Fruit fly (Drosophila melanogaster) whole organism, embryonic: ENCODE measurements around the gene msopa.

Experiments used
- Abd-B ChIP-seq: fragments of 200-800 bp; sonication (Bioruptor generic); optimal IDR thresholded peaks from 2 replicates; lab custom pipeline; 2018; ENCODE audit warnings: missing biosample characterization, mild to moderate bottlenecking, missing genetic modification characterization, moderate library complexity
- B-H2 ChIP-seq: fragments of 200-800 bp; sonication (Bioruptor generic); optimal IDR thresholded peaks from 2 replicates; lab custom pipeline; 2018; ENCODE audit warnings: missing biosample characterization, mild to moderate bottlenecking, missing genetic modification characterization
- CG15073 ChIP-seq: fragments of 200-800 bp; sonication (Bioruptor generic); optimal IDR thresholded peaks from 2 replicates; lab custom pipeline; 2016; ENCODE audit warnings: missing biosample characterization, missing genetic modification characterization
- CG1529 ChIP-seq: fragments of 200-800 bp; sonication (Bioruptor generic); optimal IDR thresholded peaks from 3 replicates; lab custom pipeline; 2018; ENCODE audit warnings: missing biosample characterization, missing genetic modification characterization
- CG16779 ChIP-seq: fragments of 200-800 bp; sonication (Bioruptor generic); IDR thresholded peaks from 2 replicates; pipeline ENCODE4 v1.3.6; 2022; ENCODE audit warnings: missing biosample characterization, missing genetic modification characterization
- CG16863 ChIP-seq: fragments of 200-800 bp; sonication (Bioruptor generic); optimal IDR thresholded peaks from 3 replicates; lab custom pipeline; 2016; ENCODE audit warnings: missing biosample characterization, missing genetic modification characterization
- CG18262 ChIP-seq: fragments of 200-800 bp; optimal IDR thresholded peaks from 3 replicates; lab custom pipeline; 2019; ENCODE audit warnings: missing biosample characterization, mild to moderate bottlenecking, missing genetic modification characterization, moderate library complexity
- CG18619 ChIP-seq: fragments of 200-800 bp; sonication (Bioruptor generic); optimal IDR thresholded peaks from 3 replicates; lab custom pipeline; 2017; ENCODE audit warnings: missing biosample characterization, mild to moderate bottlenecking, missing genetic modification characterization
- CG2875 ChIP-seq: fragments of 200-800 bp; sonication (Bioruptor generic); optimal IDR thresholded peaks from 2 replicates; lab custom pipeline; 2017; ENCODE audit warnings: missing biosample characterization, mild to moderate bottlenecking, missing genetic modification characterization, missing genetic modification reagents
- CG3726 ChIP-seq: fragments of 200-800 bp; sonication (Bioruptor generic); IDR thresholded peaks from 3 replicates; pipeline ENCODE4, ENCODE4 v1.3.6; 2022; ENCODE audit warnings: missing biosample characterization, missing genetic modification characterization
- CG4360 ChIP-seq: fragments of 200-800 bp; sonication (Bioruptor generic); IDR thresholded peaks from 2 replicates; pipeline ENCODE4 v1.3.6; 2022; ENCODE audit warnings: missing biosample characterization, missing genetic modification characterization
- CG4854 ChIP-seq: fragments of 200-800 bp; sonication (Bioruptor generic); optimal IDR thresholded peaks from 2 replicates; lab custom pipeline; 2016; ENCODE audit warnings: missing biosample characterization, missing genetic modification characterization, inconsistent platforms
- CG6272 ChIP-seq: fragments of 200-800 bp; sonication (Bioruptor generic); IDR thresholded peaks from 2 replicates; pipeline ENCODE4 v1.3.6; 2022; ENCODE audit warnings: missing biosample characterization, missing genetic modification characterization
- CG7786 ChIP-seq: fragments of 200-800 bp; sonication (Bioruptor generic); optimal IDR thresholded peaks from 2 replicates; lab custom pipeline; 2016; ENCODE audit warnings: missing biosample characterization, missing genetic modification characterization
- CG7839 ChIP-seq: fragments of 200-800 bp; sonication (Bioruptor generic); optimal IDR thresholded peaks from 3 replicates; lab custom pipeline; 2018; ENCODE audit warnings: missing biosample characterization, mild to moderate bottlenecking, missing genetic modification characterization, moderate library complexity
- CG7928 ChIP-seq: fragments of 200-800 bp; sonication (Bioruptor generic); optimal IDR thresholded peaks from 2 replicates; lab custom pipeline; 2017; ENCODE audit warnings: missing biosample characterization, mild to moderate bottlenecking, missing genetic modification characterization
- CG7987 ChIP-seq: fragments of 200-800 bp; sonication (Bioruptor generic); optimal IDR thresholded peaks from 2 replicates; lab custom pipeline; 2018; ENCODE audit warnings: missing biosample characterization, mild to moderate bottlenecking, missing genetic modification characterization, moderate library complexity
- CG8359 ChIP-seq: fragments of 200-800 bp; sonication (Bioruptor generic); optimal IDR thresholded peaks from 2 replicates; lab custom pipeline; 2017; ENCODE audit warnings: missing biosample characterization, mild to moderate bottlenecking, missing genetic modification characterization, borderline replicate concordance
- CG9876 ChIP-seq: fragments of 200-800 bp; sonication (Bioruptor generic); optimal IDR thresholded peaks from 2 replicates; lab custom pipeline; 2016; ENCODE audit warnings: missing biosample characterization, missing genetic modification characterization
- CTCF ChIP-seq: fragments of 200-800 bp; sonication (Bioruptor generic); optimal IDR thresholded peaks from 2 replicates; lab custom pipeline; 2017; ENCODE audit warnings: missing biosample characterization, mild to moderate bottlenecking, missing genetic modification characterization, moderate library complexity
- Dek ChIP-seq: fragments of 200-800 bp; sonication (Bioruptor generic); optimal IDR thresholded peaks from 3 replicates; lab custom pipeline; 2019; ENCODE audit warnings: missing biosample characterization, mild to moderate bottlenecking, missing genetic modification characterization, moderate library complexity
- Doc3 ChIP-seq: fragments of 200-800 bp; sonication (Bioruptor generic); IDR thresholded peaks from 3 replicates; pipeline ENCODE4 v1.3.6; 2022; ENCODE audit warnings: missing biosample characterization, missing genetic modification characterization; ENCODE audit not compliant: partially characterized antibody
- Ets65A ChIP-seq: fragments of 200-800 bp; sonication (Bioruptor generic); peaks from one replicate; lab custom pipeline; 2016; ENCODE audit warnings: missing biosample characterization, missing genetic modification characterization
- HHEX ChIP-seq: fragments of 200-800 bp; sonication (Bioruptor generic); optimal IDR thresholded peaks from 3 replicates; lab custom pipeline; 2017; ENCODE audit warnings: missing biosample characterization, mild to moderate bottlenecking, missing genetic modification characterization, missing genetic modification reagents
- Hand ChIP-seq: fragments of 200-800 bp; sonication (Bioruptor generic); optimal IDR thresholded peaks from 2 replicates; lab custom pipeline; 2017; ENCODE audit warnings: mild to moderate bottlenecking, missing biosample characterization, missing genetic modification reagents, missing genetic modification characterization
- NC2α ChIP-seq: fragments of 200-800 bp; sonication (Bioruptor generic); optimal IDR thresholded peaks from 2 replicates; lab custom pipeline; 2016; ENCODE audit warnings: missing biosample characterization, missing genetic modification characterization
- NC2β ChIP-seq: fragments of 200-800 bp; sonication (Bioruptor generic); optimal IDR thresholded peaks from 2 replicates; lab custom pipeline; 2016; ENCODE audit warnings: missing biosample characterization, missing genetic modification characterization
- PHDP ChIP-seq: fragments of 200-800 bp; sonication (Bioruptor generic); optimal IDR thresholded peaks from 3 replicates; lab custom pipeline; 2018; ENCODE audit warnings: missing biosample characterization, mild to moderate bottlenecking, missing genetic modification characterization, moderate library complexity
- al ChIP-seq: fragments of 200-800 bp; sonication (Bioruptor generic); IDR thresholded peaks from 2 replicates; pipeline ENCODE4 v1.3.6; 2022; ENCODE audit warnings: missing biosample characterization, missing genetic modification characterization
- aop ChIP-seq: fragments of 200-800 bp; sonication (Bioruptor generic); IDR thresholded peaks from 2 replicates; pipeline ENCODE4 v1.3.6; 2022; ENCODE audit warnings: missing biosample characterization, missing genetic modification characterization
- bigmax ChIP-seq: fragments of 200-800 bp; sonication (Bioruptor generic); optimal IDR thresholded peaks from 2 replicates; lab custom pipeline; 2018; ENCODE audit warnings: missing biosample characterization, mild to moderate bottlenecking, missing genetic modification characterization
- cas ChIP-seq: fragments of 200-800 bp; sonication (Bioruptor generic); IDR thresholded peaks from 2 replicates; pipeline ENCODE4 v1.3.6; 2022; ENCODE audit warnings: missing biosample characterization, missing genetic modification characterization
- crp ChIP-seq, 2 experiments: fragments of 200-800 bp; sonication (Bioruptor generic); optimal IDR thresholded peaks; 2 replicates in 1 of 2; 3 replicates in 1 of 2; lab custom pipeline; 2017; ENCODE audit warnings: missing biosample characterization in 2 of 2, missing genetic modification characterization in 2 of 2, mild to moderate bottlenecking in 1 of 2, moderate library complexity in 1 of 2
- dmrt11E ChIP-seq: fragments of 200-800 bp; sonication (Bioruptor generic); optimal IDR thresholded peaks from 3 replicates; lab custom pipeline; 2018; ENCODE audit warnings: missing biosample characterization, mild to moderate bottlenecking, missing genetic modification characterization, moderate library complexity
- ewg ChIP-seq: fragments of 200-800 bp; sonication (Bioruptor generic); optimal IDR thresholded peaks from 3 replicates; lab custom pipeline; 2017; ENCODE audit warnings: mild to moderate bottlenecking, missing biosample characterization, missing genetic modification reagents, missing genetic modification characterization
- gcm2 ChIP-seq: fragments of 200-800 bp; sonication (Bioruptor generic); optimal IDR thresholded peaks from 2 replicates; lab custom pipeline; 2016; ENCODE audit warnings: missing biosample characterization, missing genetic modification characterization
- inv ChIP-seq: fragments of 200-800 bp; sonication (Bioruptor generic); IDR thresholded peaks from 2 replicates; pipeline ENCODE4 v1.3.6; 2022; ENCODE audit warnings: missing biosample characterization, missing genetic modification characterization; ENCODE audit not compliant: partially characterized antibody
- kah ChIP-seq: fragments of 200-800 bp; sonication (Bioruptor generic); optimal IDR thresholded peaks from 2 replicates; lab custom pipeline; 2018; ENCODE audit warnings: missing biosample characterization, mild to moderate bottlenecking, missing genetic modification characterization
- lab ChIP-seq: fragments of 200-800 bp; sonication (Bioruptor generic); optimal IDR thresholded peaks from 3 replicates; lab custom pipeline; 2017; ENCODE audit warnings: missing biosample characterization, missing genetic modification characterization, mild to moderate bottlenecking, moderate library complexity, missing genetic modification reagents
- lola ChIP-seq, 3 experiments: fragments of >200 bp in 2 of 3; fragments of 200-800 bp in 1 of 3; sonication (Bioruptor generic) in 1 of 3; optimal IDR thresholded peaks; 2 replicates each; lab custom pipeline; 2017 to 2019; ENCODE audit warnings: missing biosample characterization in 3 of 3, missing genetic modification characterization in 3 of 3, mild to moderate bottlenecking in 1 of 3, moderate library complexity in 1 of 3
- lov ChIP-seq, 2 experiments: fragments of 200-800 bp in 1 of 2; fragments of >200 bp in 1 of 2; sonication (Bioruptor generic) in 1 of 2; IDR thresholded peaks in 1 of 2; optimal IDR thresholded peaks in 1 of 2; 2 replicates in 1 of 2; 3 replicates in 1 of 2; pipeline versions ENCODE4 v1.3.6 to Lab custom; 2017 to 2022; ENCODE audit warnings: missing biosample characterization in 1 of 2, missing genetic modification characterization in 1 of 2
- mam ChIP-seq: fragments of 200-800 bp; sonication (Bioruptor generic); optimal IDR thresholded peaks from 3 replicates; lab custom pipeline; 2016; ENCODE audit warnings: missing biosample characterization, missing genetic modification characterization
- nerfin-2 ChIP-seq: fragments of 200-800 bp; sonication (Bioruptor generic); IDR thresholded peaks from 2 replicates; pipeline ENCODE4 v1.3.6; 2022; ENCODE audit warnings: missing biosample characterization, missing genetic modification characterization; ENCODE audit not compliant: partially characterized antibody
- pb ChIP-seq: fragments of 200-800 bp; sonication (Bioruptor generic); optimal IDR thresholded peaks from 3 replicates; lab custom pipeline; 2016; ENCODE audit warnings: missing biosample characterization, missing genetic modification characterization
- shn ChIP-seq: fragments of 200-800 bp; sonication (Bioruptor generic); optimal IDR thresholded peaks from 3 replicates; lab custom pipeline; 2016; ENCODE audit warnings: missing biosample characterization, missing genetic modification characterization
- tgo ChIP-seq: fragments of 200-800 bp; sonication (Bioruptor generic); IDR thresholded peaks from 3 replicates; pipeline ENCODE4 v1.3.6; 2022; ENCODE audit warnings: missing biosample characterization, missing genetic modification characterization
- twi ChIP-seq: fragments of 200-800 bp; optimal IDR thresholded peaks from 2 replicates; lab custom pipeline; 2019; ENCODE audit warnings: missing biosample characterization, mild to moderate bottlenecking, missing genetic modification characterization, moderate library complexity
- zfh2 ChIP-seq: fragments of 200-800 bp; sonication (Bioruptor generic); optimal IDR thresholded peaks from 2 replicates; lab custom pipeline; 2016; ENCODE audit warnings: missing biosample characterization, missing genetic modification characterization

msopa gene

dm6 chr3L:22075706-22076398, 6.7 kb upstream of the msopa start, which contains the start of the genes CG7130 and RpLP0 (continued):
- no peak; the same call in 1 of the 2 replicates for TF ChIP-seq inv (GFP tag; lab: Robert Waterston, UW)
- peak; percentile 81 for TF ChIP-seq twi (tag; lab: Kevin White, UChicago)
- TF ChIP-seq tgo (GFP tag; lab: Robert Waterston, UW) = peak; percentile 75
- TF ChIP-seq CG9876 (GFP tag; lab: Kevin White, UChicago) = peak; percentile 94
- TF ChIP-seq CTCF = peak; percentile 68
- TF ChIP-seq dmrt11E (tag; lab: Kevin White, UChicago) = peak; percentile 84
- peak; percentile 74; the same call in 1 of the 2 replicates for TF ChIP-seq cas (GFP tag; lab: Robert Waterston, UW)
- peak; percentile 89 for TF ChIP-seq CG4854 (GFP tag; lab: Kevin White, UChicago)
- peak; percentile 99 for TF ChIP-seq Ets65A
- TF ChIP-seq CG16863 (GFP tag; lab: Kevin White, UChicago) = peak; percentile 87
- TF ChIP-seq lov (optimal IDR thresholded peaks at IDR 0.05; lab: Kevin White, UChicago) = no peak
- peak; percentile 94 for TF ChIP-seq lov (GFP tag; IDR thresholded peaks at IDR 0.05; lab: Robert Waterston, UW)
- TF ChIP-seq Doc3 (GFP tag; lab: Robert Waterston, UW) = 0 out of 3 replicates have a peak, but pooled peaks have one; percentile 22
- TF ChIP-seq B-H2 (GFP tag; lab: Kevin White, UChicago) = peak; percentile 96
- peak; percentile 93 for TF ChIP-seq CG2875
- peak; percentile 87 for TF ChIP-seq kah (GFP tag; lab: Kevin White, UChicago)
- TF ChIP-seq NC2α (GFP tag; lab: Kevin White, UChicago) = peak; percentile 90
- peak; percentile 96 for TF ChIP-seq CG18619
- peak; percentile 85 for TF ChIP-seq ewg (GFP tag; lab: Kevin White, UChicago)
- TF ChIP-seq NC2β (GFP tag; lab: Kevin White, UChicago) = peak; percentile 100
- peak; percentile 86 for TF ChIP-seq CG7839
- peak; percentile 89 for TF ChIP-seq CG16779
- peak; percentile 72 for TF ChIP-seq Dek (tag; lab: Kevin White, UChicago)
- TF ChIP-seq CG4360 (GFP tag; lab: Robert Waterston, UW) = peak; percentile 41; the same call in 1 of the 2 replicates
- peak; percentile 81 for TF ChIP-seq bigmax (GFP tag; lab: Kevin White, UChicago)
- peak; percentile 96 for TF ChIP-seq pb (GFP tag; lab: Kevin White, UChicago)
- TF ChIP-seq CG7786 (GFP tag; lab: Kevin White, UChicago) = peak; percentile 83
- peak in 1 of 3 experiments; percentile 73 for TF ChIP-seq lola (GFP tag; optimal IDR thresholded peaks at IDR 0.05; lab: Kevin White, UChicago)
- peak; percentile 61; the same call in 1 of the 2 replicates for TF ChIP-seq CG6272 (GFP tag; lab: Robert Waterston, UW)
- peak; percentile 98 for TF ChIP-seq CG7987 (GFP tag; lab: Kevin White, UChicago)
- peak; percentile 57 for TF ChIP-seq al (GFP tag; lab: Robert Waterston, UW)
- peak; percentile 82 for TF ChIP-seq Hand (GFP tag; lab: Kevin White, UChicago)
- TF ChIP-seq Abd-B (GFP tag; lab: Kevin White, UChicago) = peak; percentile 46
- no peak for TF ChIP-seq nerfin-2 (GFP tag; lab: Robert Waterston, UW)
- TF ChIP-seq mam (GFP tag; lab: Kevin White, UChicago) = peak; percentile 78
- TF ChIP-seq CG7928 = peak; percentile 69
- TF ChIP-seq HHEX (GFP tag; lab: Kevin White, UChicago) = peak; percentile 95
- no peak for TF ChIP-seq CG15073 (GFP tag; lab: Kevin White, UChicago)
- peak; percentile 91 for TF ChIP-seq CG8359 (GFP tag; lab: Kevin White, UChicago)
- TF ChIP-seq gcm2 = peak; percentile 74
- peak; percentile 90 for TF ChIP-seq shn (GFP tag; lab: Kevin White, UChicago)
- peak in 1 of 2 experiments; percentile 65 for TF ChIP-seq crp (GFP tag; optimal IDR thresholded peaks at IDR 0.05; lab: Kevin White, UChicago)
- peak; percentile 89 for TF ChIP-seq PHDP (tag; lab: Kevin White, UChicago)
- no peak for TF ChIP-seq aop (GFP tag; lab: Robert Waterston, UW)
- TF ChIP-seq CG18262 (tag; lab: Kevin White, UChicago) = peak; percentile 81
- TF ChIP-seq lab (GFP tag; lab: Kevin White, UChicago) = peak; percentile 97
- peak; percentile 90 for TF ChIP-seq CG1529 (GFP tag; lab: Kevin White, UChicago)
- 0 out of 3 replicates have a peak, but pooled peaks have one; percentile 63 for TF ChIP-seq CG3726 (GFP tag; lab: Robert Waterston, UW)
- TF ChIP-seq zfh2 = peak; percentile 86
